Fruit fly (Drosophila melanogaster) S2 (cell line): ENCODE measurements around the gene Rpt3.

Experiments used
- CG8478 ChIP-seq: fragments of >200 bp; optimal IDR thresholded peaks from 2 replicates; lab custom pipeline; 2018
- CTCF ChIP-seq, 2 experiments: fragments of >200 bp; optimal IDR thresholded peaks; 2 replicates each; lab custom pipeline; 2018

dm6 chrX:11092201-11092600 is 32.7 kb upstream of the Rpt3 start, which contains the start of gene CG2061:
- TF ChIP-seq CG8478, result no peak
- TF ChIP-seq CTCF (optimal IDR thresholded peaks at IDR 0.05; lab: Kevin White, UChicago), result no peak
